In genomic region chr3R:14070664-14071063, dm6 we compare ENCODE assay signal across 5 fruit fly cellular contexts.
TF ChIP-seq lines count a peak whose summit lies in the region.

No protein-coding gene starts in this region.

- no peak for TF ChIP-seq CTCF in whole organism, embryonic (GFP tag; optimal IDR thresholded peaks at IDR 0.05; lab: Kevin White, UChicago)

TF ChIP-seq in whole organism, adult, 20 proteins besides CTCF, POLR2A, EP300 and RAD21 (continues in another document):
- TF ChIP-seq CG14711 (tag; optimal IDR thresholded peaks at IDR 0.05; lab: Kevin White, UChicago), result peak; percentile 20
- no peak for TF ChIP-seq kay (GFP tag; lab: Kevin White, UChicago; ENCODE audit: borderline replicate concordance)
- peak; percentile 30 for TF ChIP-seq CG5204 (GFP tag; optimal IDR thresholded peaks at IDR 0.05; lab: Kevin White, UChicago)
- TF ChIP-seq toe (GFP tag; optimal IDR thresholded peaks at IDR 0.05; lab: Kevin White, UChicago), result no peak
- TF ChIP-seq cic (GFP tag; optimal IDR thresholded peaks at IDR 0.05; lab: Kevin White, UChicago), result no peak
- no peak for TF ChIP-seq CG11617 (GFP tag; optimal IDR thresholded peaks at IDR 0.05; lab: Kevin White, UChicago)
- no peak for TF ChIP-seq CG33017 (tag; optimal IDR thresholded peaks at IDR 0.05; lab: Kevin White, UChicago)
- TF ChIP-seq CG7045 (GFP tag; optimal IDR thresholded peaks at IDR 0.05; lab: Kevin White, UChicago), result peak; percentile 7
- no peak for TF ChIP-seq bab1 (GFP tag; optimal IDR thresholded peaks at IDR 0.05; lab: Kevin White, UChicago)
- no peak for TF ChIP-seq Hr96 (GFP tag; optimal IDR thresholded peaks at IDR 0.05; lab: Kevin White, UChicago)
- no peak for TF ChIP-seq tj (GFP tag; optimal IDR thresholded peaks at IDR 0.05; lab: Kevin White, UChicago)
- TF ChIP-seq cnc (optimal IDR thresholded peaks at IDR 0.05; lab: Kevin White, UChicago), result no peak
- no peak for TF ChIP-seq CG1620 (GFP tag; optimal IDR thresholded peaks at IDR 0.05; lab: Kevin White, UChicago)
- no peak for TF ChIP-seq CG12768 (GFP tag; optimal IDR thresholded peaks at IDR 0.05; lab: Kevin White, UChicago)
- TF ChIP-seq Mnt (GFP tag; optimal IDR thresholded peaks at IDR 0.05; lab: Kevin White, UChicago), result peak; percentile 25
- no peak for TF ChIP-seq Crg-1 (GFP tag; optimal IDR thresholded peaks at IDR 0.05; lab: Kevin White, UChicago)
- no peak for TF ChIP-seq pad (GFP tag; optimal IDR thresholded peaks at IDR 0.05; lab: Kevin White, UChicago)
- no peak for TF ChIP-seq Clk (GFP tag; optimal IDR thresholded peaks at IDR 0.05; lab: Kevin White, UChicago)
- no peak for TF ChIP-seq ovo (GFP tag; optimal IDR thresholded peaks at IDR 0.05; lab: Kevin White, UChicago)

TF ChIP-seq in whole organism, embryonic, 481 proteins besides CTCF, POLR2A, EP300 and RAD21 (continues in another document):
- peak; percentile 42; the same call in 1 of the 2 replicates for TF ChIP-seq CG32532 (GFP tag; IDR thresholded peaks at IDR 0.05; lab: Robert Waterston, UW)
- TF ChIP-seq CG2712 (tag; optimal IDR thresholded peaks at IDR 0.05; lab: Kevin White, UChicago), result no peak
- TF ChIP-seq Atf-2 (GFP tag; optimal IDR thresholded peaks at IDR 0.05; lab: Kevin White, UChicago), result no peak
- TF ChIP-seq eve (GFP tag; optimal IDR thresholded peaks at IDR 0.05; lab: Kevin White, UChicago), result no peak
- no peak for TF ChIP-seq zf30C (GFP tag; optimal IDR thresholded peaks at IDR 0.05; lab: Kevin White, UChicago)
- TF ChIP-seq D19A (tag; optimal IDR thresholded peaks at IDR 0.05; lab: Kevin White, UChicago), result peak; percentile 12
- TF ChIP-seq ATbp (GFP tag; optimal IDR thresholded peaks at IDR 0.05; lab: Kevin White, UChicago), result no peak
- no peak for TF ChIP-seq CG18476 (GFP tag; optimal IDR thresholded peaks at IDR 0.05; lab: Kevin White, UChicago)
- peak; percentile 1 for TF ChIP-seq Meics (GFP tag; optimal IDR thresholded peaks at IDR 0.05; lab: Kevin White, UChicago)
- TF ChIP-seq BtbVII (GFP tag; optimal IDR thresholded peaks at IDR 0.05; lab: Kevin White, UChicago), result no peak
- TF ChIP-seq NC2α (GFP tag; optimal IDR thresholded peaks at IDR 0.05; lab: Kevin White, UChicago), result no peak
- TF ChIP-seq CG10543 (GFP tag; optimal IDR thresholded peaks at IDR 0.05; lab: Kevin White, UChicago), result peak; percentile 45
- TF ChIP-seq CG3847 (GFP tag; IDR thresholded peaks at IDR 0.05; lab: Robert Waterston, UW), result no peak
- TF ChIP-seq gsb-n (tag; optimal IDR thresholded peaks at IDR 0.05; lab: Kevin White, UChicago), result no peak
- peak; percentile 28 for TF ChIP-seq cwo (GFP tag; optimal IDR thresholded peaks at IDR 0.05; lab: Kevin White, UChicago)
- TF ChIP-seq Hmr (GFP tag; optimal IDR thresholded peaks at IDR 0.05; lab: Kevin White, UChicago), result no peak
- peak; percentile 20; the same call in 1 of the 2 replicates for TF ChIP-seq Rfx (GFP tag; IDR thresholded peaks at IDR 0.05; lab: Robert Waterston, UW)
- peak; percentile 68; the same call in 1 of the 4 replicates for TF ChIP-seq chinmo (GFP tag; IDR thresholded peaks at IDR 0.05; lab: Robert Waterston, UW; ENCODE audit: partially characterized antibody)

TF ChIP-seq in whole organism, prepupa, 60 proteins besides CTCF, POLR2A, EP300 and RAD21:
- TF ChIP-seq fkh (GFP tag; optimal IDR thresholded peaks at IDR 0.05; lab: Kevin White, UChicago) (no peak), Hr4 (GFP tag; optimal IDR thresholded peaks at IDR 0.05; lab: Kevin White, UChicago) (peak; percentile 20), svp (GFP tag; lab: Kevin White, UChicago) (peak; percentile 72), cyc (GFP tag; optimal IDR thresholded peaks at IDR 0.05; lab: Kevin White, UChicago) (no peak), acj6 (GFP tag; optimal IDR thresholded peaks at IDR 0.05; lab: Kevin White, UChicago) (peak; percentile 6), achi (GFP tag; optimal IDR thresholded peaks at IDR 0.05; lab: Kevin White, UChicago) (peak; percentile 10), Met (GFP tag; optimal IDR thresholded peaks at IDR 0.05; lab: Kevin White, UChicago) (peak; percentile 26), eg (GFP tag; IDR thresholded peaks at IDR 0.05; lab: Robert Waterston, UW) (peak; percentile 33; the same call in 1 of the 3 replicates), CG32006 (GFP tag; optimal IDR thresholded peaks at IDR 0.05; lab: Kevin White, UChicago) (peak; percentile 21), esn (GFP tag; optimal IDR thresholded peaks at IDR 0.05; lab: Kevin White, UChicago) (peak; percentile 3), Eip78C (GFP tag; lab: Kevin White, UChicago) (peak; percentile 64), Ets96B (tag; optimal IDR thresholded peaks at IDR 0.05; lab: Kevin White, UChicago) (no peak)

TF ChIP-seq in whole organism, pupa, 21 proteins besides CTCF, POLR2A, EP300 and RAD21:
- TF ChIP-seq fd96Ca (GFP tag; IDR thresholded peaks at IDR 0.05; lab: Robert Waterston, UW) (no peak), CG8159 (tag; optimal IDR thresholded peaks at IDR 0.05; lab: Kevin White, UChicago) (no peak), CG17806 (tag; optimal IDR thresholded peaks at IDR 0.05; lab: Kevin White, UChicago) (no peak), CG34367 (tag; optimal IDR thresholded peaks at IDR 0.05; lab: Kevin White, UChicago) (no peak), CG12605 (GFP tag; IDR thresholded peaks at IDR 0.05; lab: Robert Waterston, UW) (no peak), CG32121 (GFP tag; IDR thresholded peaks at IDR 0.05; lab: Robert Waterston, UW) (peak; percentile 19; the same call in 1 of the 2 replicates), D1 (tag; optimal IDR thresholded peaks at IDR 0.05; lab: Kevin White, UChicago) (no peak), CG10348 (GFP tag; IDR thresholded peaks at IDR 0.05; lab: Robert Waterston, UW) (no peak), Pif1B (GFP tag; optimal IDR thresholded peaks at IDR 0.05; lab: Kevin White, UChicago) (no peak), CG14655 (GFP tag; optimal IDR thresholded peaks at IDR 0.05; lab: Kevin White, UChicago) (no peak), CG13204 (GFP tag; optimal IDR thresholded peaks at IDR 0.05; lab: Kevin White, UChicago) (no peak), CG15710 (tag; optimal IDR thresholded peaks at IDR 0.05; lab: Kevin White, UChicago) (no peak), CG4496 (GFP tag; IDR thresholded peaks at IDR 0.05; lab: Robert Waterston, UW) (0 out of 3 replicates have a peak, but pooled peaks have one; percentile 40), Ets98B (GFP tag; IDR thresholded peaks at IDR 0.05; lab: Robert Waterston, UW) (no peak), rn (GFP tag; IDR thresholded peaks at IDR 0.05; lab: Robert Waterston, UW) (no peak), gl (tag; optimal IDR thresholded peaks at IDR 0.05; lab: Kevin White, UChicago) (no peak)

TF ChIP-seq in whole organism, wandering third instar larva, 38 proteins besides CTCF, POLR2A, EP300 and RAD21:
- TF ChIP-seq dmrt93B (GFP tag; optimal IDR thresholded peaks at IDR 0.05; lab: Kevin White, UChicago) (peak; percentile 1), foxo (GFP tag; optimal IDR thresholded peaks at IDR 0.05; lab: Kevin White, UChicago) (peak in 1 of 2 experiments; percentile 11), Hr78 (GFP tag; optimal IDR thresholded peaks at IDR 0.05; lab: Kevin White, UChicago) (no peak), OdsH (GFP tag; optimal IDR thresholded peaks at IDR 0.05; lab: Kevin White, UChicago) (peak; percentile 21), rgr (GFP tag; optimal IDR thresholded peaks at IDR 0.05; lab: Kevin White, UChicago) (peak; percentile 19), sage (GFP tag; optimal IDR thresholded peaks at IDR 0.05; lab: Kevin White, UChicago) (no peak), fru (GFP tag; optimal IDR thresholded peaks at IDR 0.05; lab: Kevin White, UChicago) (no peak), Myc (optimal IDR thresholded peaks at IDR 0.05; lab: Kevin White, UChicago) (no peak)
